Fruit fly (Drosophila melanogaster) whole organism: ENCODE data around the gene Sirt1.

Source experiments
- CG8478 ChIP-seq: fragments of >200 bp; optimal IDR thresholded peaks from 2 replicates; lab custom pipeline; 2018; ENCODE audit warnings: inconsistent platforms
- Dll ChIP-seq: fragments of >200 bp; optimal IDR thresholded peaks from 2 replicates; lab custom pipeline; 2017
- EcR ChIP-seq, 2 experiments: fragments of >200 bp; optimal IDR thresholded peaks; 2 replicates each; lab custom pipeline; 2017; ENCODE audit warnings: missing biosample characterization in 2 of 2, missing genetic modification characterization in 2 of 2, missing genetic modification reagents in 2 of 2
- pan ChIP-seq: fragments of >200 bp; optimal IDR thresholded peaks from 2 replicates; lab custom pipeline; 2017
- psq ChIP-seq: fragments of >200 bp; optimal IDR thresholded peaks from 2 replicates; lab custom pipeline; 2017
- usp ChIP-seq: fragments of >200 bp; optimal IDR thresholded peaks from 2 replicates; lab custom pipeline; 2017; ENCODE audit warnings: missing biosample characterization, missing genetic modification characterization, mixed read lengths

Gene Sirt1

DNA sequence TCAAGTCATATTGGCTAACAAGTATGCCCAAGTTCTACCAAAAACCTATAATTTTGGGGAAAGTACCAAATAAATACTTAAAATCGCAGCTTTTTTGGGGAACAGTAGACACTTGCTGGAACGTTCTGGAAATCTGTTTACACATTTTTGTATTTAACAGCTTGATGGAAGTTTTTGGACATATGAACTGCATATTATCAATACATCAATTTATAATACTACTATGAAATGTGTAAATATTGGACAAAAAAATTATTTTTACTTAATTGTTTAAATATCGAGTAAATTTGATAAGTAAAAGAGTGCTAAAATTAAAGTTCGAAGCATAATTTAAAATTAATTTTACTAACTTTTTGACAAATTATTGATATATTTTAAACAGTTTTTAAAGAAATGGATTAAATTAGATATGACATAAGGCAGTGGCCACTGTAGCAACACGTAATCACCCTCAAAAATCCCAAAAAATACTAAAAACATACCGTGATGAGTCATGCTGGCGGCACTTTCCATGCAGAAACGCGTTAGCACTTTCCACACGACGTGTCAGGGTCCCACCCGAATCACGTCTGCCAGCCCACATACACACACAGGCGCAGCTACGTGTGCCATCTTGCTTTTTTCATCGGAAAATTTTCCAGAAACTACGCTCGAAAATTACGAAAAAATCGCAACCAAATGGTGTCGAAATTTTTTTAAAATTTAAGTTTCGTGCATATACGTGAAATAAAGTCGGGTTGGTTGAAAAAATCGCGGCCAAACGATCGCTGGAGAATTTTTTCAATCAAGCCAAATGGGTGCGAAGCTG, at the start of gene Sirt1:
Gene Sirt1 (plus strand): TSS at position 571 of the 808 bp plus-strand sequence.
- no peak for TF ChIP-seq psq
- no peak for TF ChIP-seq pan (lab: Kevin White, UChicago)
- no peak for TF ChIP-seq usp (GFP tag; lab: Kevin White, UChicago)
- TF ChIP-seq Dll, result no peak
- no peak for TF ChIP-seq EcR (GFP tag; optimal IDR thresholded peaks at IDR 0.05; lab: Kevin White, UChicago)
- TF ChIP-seq CG8478 (lab: Kevin White, UChicago), result no peak

- TF ChIP-seq CG8478 (lab: Kevin White, UChicago), result no peak
- TF ChIP-seq EcR (GFP tag; optimal IDR thresholded peaks at IDR 0.05; lab: Kevin White, UChicago), result no peak
- no peak for TF ChIP-seq Dll
- no peak for TF ChIP-seq pan (lab: Kevin White, UChicago)
- TF ChIP-seq psq, result no peak
- no peak for TF ChIP-seq usp (GFP tag; lab: Kevin White, UChicago)
These were observed 48.6 kb upstream of the Sirt1 start for dm6 chr2L:13116738-13117137.

- TF ChIP-seq pan (lab: Kevin White, UChicago), result no peak
- TF ChIP-seq usp (GFP tag; lab: Kevin White, UChicago), result no peak
- no peak for TF ChIP-seq CG8478 (lab: Kevin White, UChicago)
- no peak for TF ChIP-seq psq
- no peak for TF ChIP-seq EcR (GFP tag; optimal IDR thresholded peaks at IDR 0.05; lab: Kevin White, UChicago)
- TF ChIP-seq Dll, result no peak
These were observed 46.3 kb upstream of the Sirt1 start, which contains the start of the genes CG44198 and CG43050 for dm6 chr2L:13119034-13119433. Gene CG44198, minus strand, starts transcription at chr2L:13119134. Gene CG43050, plus strand, starts transcription at chr2L:13119294.

DNA sequence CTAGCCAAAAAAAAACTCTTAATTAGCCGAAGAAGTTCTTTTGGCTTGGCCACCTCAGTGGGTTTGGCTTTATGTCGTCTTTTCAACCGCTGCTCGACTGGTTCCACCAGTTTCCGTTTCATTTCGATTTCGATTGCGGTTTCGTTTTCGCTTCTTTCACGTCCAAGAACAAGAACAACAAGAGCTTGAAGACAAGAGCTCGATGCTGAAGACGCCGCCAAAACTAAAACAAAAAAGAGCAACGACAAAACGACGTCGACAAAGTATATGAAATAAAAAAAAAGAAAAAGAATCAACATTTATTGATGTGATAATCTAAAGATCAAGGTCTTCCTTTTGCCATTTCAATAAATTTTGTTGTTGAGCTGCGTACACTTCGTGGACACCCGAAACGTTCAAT, 42.8 kb upstream of the Sirt1 start:
- no peak for TF ChIP-seq pan (lab: Kevin White, UChicago)
- no peak for TF ChIP-seq Dll
- TF ChIP-seq CG8478 (lab: Kevin White, UChicago), result no peak
- TF ChIP-seq EcR (GFP tag; optimal IDR thresholded peaks at IDR 0.05; lab: Kevin White, UChicago), result no peak
- no peak for TF ChIP-seq psq
- no peak for TF ChIP-seq usp (GFP tag; lab: Kevin White, UChicago)

dm6 chr2L:13130291-13130690, 35.1 kb upstream of the Sirt1 start, which contains the start of gene CG5122:
Gene CG5122, plus strand, starts transcription at chr2L:13130591.
- no peak for TF ChIP-seq usp (GFP tag; lab: Kevin White, UChicago)

- TF ChIP-seq Dll, result no peak
- TF ChIP-seq CG8478 (lab: Kevin White, UChicago), result no peak
- no peak for TF ChIP-seq usp (GFP tag; lab: Kevin White, UChicago)
- no peak for TF ChIP-seq EcR (GFP tag; optimal IDR thresholded peaks at IDR 0.05; lab: Kevin White, UChicago)
- TF ChIP-seq psq, result no peak
- no peak for TF ChIP-seq pan (lab: Kevin White, UChicago)
These were observed 29.4 kb upstream of the Sirt1 start for dm6 chr2L:13135929-13136328.

dm6 chr2L:13140891-13141290, 24.5 kb upstream of the Sirt1 start:
- no peak for TF ChIP-seq Dll
- no peak for TF ChIP-seq CG8478 (lab: Kevin White, UChicago)
- TF ChIP-seq EcR (GFP tag; optimal IDR thresholded peaks at IDR 0.05; lab: Kevin White, UChicago), result no peak
- no peak for TF ChIP-seq psq
- TF ChIP-seq usp (GFP tag; lab: Kevin White, UChicago), result no peak
- no peak for TF ChIP-seq pan (lab: Kevin White, UChicago)

DNA sequence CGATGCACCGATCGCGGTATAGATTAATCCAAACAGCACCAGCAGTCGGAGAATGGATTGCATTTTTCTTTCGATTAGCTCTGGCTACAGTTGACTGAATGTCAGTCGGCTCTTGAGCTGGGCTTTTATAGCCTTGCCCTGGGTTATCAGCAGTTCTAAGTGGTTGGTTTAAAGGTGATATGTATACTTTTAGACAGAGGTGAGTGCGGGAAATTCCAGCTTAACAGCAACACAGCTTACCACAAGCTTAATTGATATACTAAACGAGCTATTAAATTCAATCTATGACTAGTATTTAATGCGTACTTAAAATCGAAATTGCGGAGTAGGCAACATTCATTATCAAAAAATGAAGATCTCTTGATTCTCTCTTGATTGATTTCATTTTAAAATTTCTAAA, 22.6 kb upstream of the Sirt1 start, which contains the start of gene CG9928:
Gene CG9928 (minus strand): TSS at position 101 of the 400 bp plus-strand sequence.
- TF ChIP-seq psq (no peak), EcR (GFP tag; optimal IDR thresholded peaks at IDR 0.05; lab: Kevin White, UChicago) (no peak), usp (GFP tag; lab: Kevin White, UChicago) (no peak), pan (lab: Kevin White, UChicago) (no peak), CG8478 (lab: Kevin White, UChicago) (no peak), Dll (no peak)

DNA sequence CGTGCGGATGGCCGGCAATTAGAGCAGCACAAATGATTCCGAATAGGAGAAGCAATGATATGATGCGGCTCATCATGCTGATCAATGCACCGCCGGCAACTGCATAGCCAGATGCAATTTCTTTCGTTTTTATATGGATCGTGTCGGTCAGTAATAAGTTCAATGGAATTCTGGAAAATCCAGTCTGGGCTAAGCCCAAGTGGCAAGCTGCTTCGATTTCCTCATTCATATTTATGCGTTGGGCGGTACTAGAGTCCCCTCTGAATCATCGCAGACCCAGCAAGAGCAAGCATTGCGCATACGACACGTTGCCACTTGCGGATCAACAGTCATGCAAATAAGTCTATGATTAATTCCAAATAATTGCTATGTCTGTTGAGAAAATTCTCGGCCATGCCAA, 21.8 kb upstream of the Sirt1 start, which contains the start of gene CG16978:
Gene CG16978 (minus strand): TSS at position 101 of the 400 bp plus-strand sequence.
- no peak for TF ChIP-seq CG8478 (lab: Kevin White, UChicago)
- no peak for TF ChIP-seq usp (GFP tag; lab: Kevin White, UChicago)
- no peak for TF ChIP-seq pan (lab: Kevin White, UChicago)
- no peak for TF ChIP-seq psq
- TF ChIP-seq EcR (GFP tag; optimal IDR thresholded peaks at IDR 0.05; lab: Kevin White, UChicago), result no peak
- no peak for TF ChIP-seq Dll

DNA sequence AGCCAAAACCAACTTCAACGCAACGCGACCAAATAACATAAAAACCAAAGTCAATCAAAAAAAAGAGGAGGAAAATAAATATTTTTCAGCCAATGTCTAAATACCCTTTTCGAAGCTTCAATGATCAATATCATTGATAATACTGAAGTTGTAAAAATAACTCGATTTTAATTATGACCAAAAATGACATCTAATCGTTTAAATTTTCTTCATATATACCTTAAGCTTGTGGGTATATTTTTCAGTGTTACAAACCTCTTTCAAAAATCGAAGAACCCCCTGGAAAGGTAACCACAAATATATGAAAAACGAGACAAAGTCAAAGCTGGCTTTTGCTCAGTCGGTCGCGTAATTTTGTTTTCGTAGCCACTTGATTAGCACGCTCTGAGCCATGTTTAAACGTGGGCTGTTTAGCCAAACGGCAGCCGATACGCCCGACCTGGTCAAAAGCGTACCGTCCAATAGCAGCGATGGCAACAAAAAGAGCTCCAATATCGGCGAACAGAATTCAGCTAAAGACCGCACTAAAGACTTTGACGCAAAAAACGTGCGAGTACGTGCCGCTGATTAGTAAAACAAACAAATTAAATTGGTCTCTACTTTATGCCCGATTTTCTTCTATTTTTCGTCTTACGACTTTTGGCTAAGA, 20.2 kb upstream of the Sirt1 start:
- TF ChIP-seq usp (GFP tag; lab: Kevin White, UChicago) (no peak), psq (no peak), EcR (GFP tag; optimal IDR thresholded peaks at IDR 0.05; lab: Kevin White, UChicago) (no peak), CG8478 (lab: Kevin White, UChicago) (no peak), pan (lab: Kevin White, UChicago) (no peak), Dll (no peak)

DNA sequence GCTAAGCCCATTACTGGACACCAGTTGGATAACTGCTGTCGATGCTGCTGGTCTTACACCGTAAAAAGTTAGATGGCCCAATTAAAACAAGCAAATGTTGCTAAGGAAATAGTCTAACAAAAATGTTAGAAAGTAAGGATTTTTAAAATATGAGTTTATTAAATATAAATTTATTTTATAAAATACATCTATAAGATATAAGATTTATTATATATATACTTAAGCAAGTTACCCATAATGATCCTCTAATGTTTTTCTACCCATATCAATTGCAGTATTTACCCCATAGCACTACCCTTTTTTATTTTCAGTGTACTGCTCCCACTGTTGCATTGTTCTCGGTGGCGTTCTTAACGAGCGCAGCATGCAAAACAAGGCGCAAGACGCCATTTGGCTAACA, 19.1 kb upstream of the Sirt1 start:
- TF ChIP-seq pan (lab: Kevin White, UChicago) (no peak), Dll (no peak), usp (GFP tag; lab: Kevin White, UChicago) (no peak), psq (no peak), CG8478 (lab: Kevin White, UChicago) (no peak), EcR (GFP tag; optimal IDR thresholded peaks at IDR 0.05; lab: Kevin White, UChicago) (no peak)

- TF ChIP-seq CG8478 (lab: Kevin White, UChicago), result no peak
- no peak for TF ChIP-seq EcR (GFP tag; optimal IDR thresholded peaks at IDR 0.05; lab: Kevin White, UChicago)
- TF ChIP-seq psq, result no peak
- TF ChIP-seq usp (GFP tag; lab: Kevin White, UChicago), result no peak
- no peak for TF ChIP-seq pan (lab: Kevin White, UChicago)
- no peak for TF ChIP-seq Dll
These were observed 11.1 kb upstream of the Sirt1 start for dm6 chr2L:13154313-13154712.
